Worm (Caenorhabditis elegans) whole organism, young adult: ENCODE results near the gene edg-1.

Source experiments
- F49E8.2 ChIP-seq: sonication (generic microtip); optimal IDR thresholded peaks from 3 replicates; lab custom pipeline; 2017; ENCODE audit warnings: missing genetic modification characterization, mild to moderate bottlenecking, missing compliant biosample characterization, antibody characterized with exemption, moderate library complexity; ENCODE audit not compliant: insufficient read depth
- ama-1 ChIP-seq, 3 experiments: fragments of 150-350 bp in 1 of 3; sonication (generic microtip) in 2 of 3; optimal IDR thresholded peaks; 2 replicates each; lab custom pipeline; 2014 to 2018; ENCODE audit warnings: missing biosample characterization in 2 of 3, missing genetic modification characterization in 2 of 3, missing genetic modification reagents in 2 of 3
- lin-35 ChIP-seq, 3 experiments: fragments of 150-350 bp in 2 of 3; sonication (generic microtip) in 1 of 3; optimal IDR thresholded peaks; 2 replicates each; lab custom pipeline; 2014 to 2018; ENCODE audit warnings: missing biosample characterization in 3 of 3, missing genetic modification characterization in 3 of 3, missing genetic modification reagents in 3 of 3
- ztf-26 ChIP-seq: sonication (generic microtip); optimal IDR thresholded peaks from 2 replicates; lab custom pipeline; 2017; ENCODE audit warnings: missing genetic modification characterization, missing compliant biosample characterization

DNA sequence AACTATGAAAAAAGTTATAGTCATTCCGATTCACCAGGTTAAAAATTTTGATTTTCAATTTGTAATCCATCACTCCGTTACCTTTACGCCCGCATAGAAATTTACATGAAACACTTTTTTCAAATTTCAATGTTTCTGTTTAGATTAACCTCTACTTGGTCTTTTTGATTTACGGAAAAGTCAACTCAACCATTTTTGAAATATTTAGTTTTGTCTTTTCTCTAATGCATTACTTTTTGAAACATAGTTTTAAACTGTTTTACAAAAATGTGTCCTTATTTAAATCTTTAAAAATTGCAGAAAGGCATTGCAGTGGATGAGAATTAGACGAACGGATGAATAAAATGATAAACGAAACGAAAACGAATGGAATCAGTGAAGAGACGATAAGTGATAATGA is 47.4 kb upstream of the edg-1 start, which contains the start of gene gtl-2:
- TF ChIP-seq ztf-26 (no peak), ama-1 (optimal IDR thresholded peaks at IDR 0.05; lab: Kevin White, UChicago) (no peak), ama-1 (GFP tag; optimal IDR thresholded peaks at IDR 0.05; lab: Kevin White, UChicago) (no peak), lin-35 (GFP tag; optimal IDR thresholded peaks at IDR 0.05; lab: Kevin White, UChicago) (no peak), F49E8.2 (tag; lab: Kevin White, UChicago) (no peak)
